Fruit fly (Drosophila melanogaster): Measurements from ENCODE around the gene Usp30.

- TF ChIP-seq Hr4 (GFP tag; optimal IDR thresholded peaks at IDR 0.05) (no peak), Eip75B (GFP tag; optimal IDR thresholded peaks at IDR 0.05) (no peak), Sox14 (GFP tag; optimal IDR thresholded peaks at IDR 0.05) (no peak), CG4318 (GFP tag; optimal IDR thresholded peaks at IDR 0.05) (no peak), pdm3 (GFP tag; optimal IDR thresholded peaks at IDR 0.05) (no peak), salr (GFP tag; optimal IDR thresholded peaks at IDR 0.05) (no peak), CG34406 (GFP tag; optimal IDR thresholded peaks at IDR 0.05) (no peak), CG8319 (GFP tag; optimal IDR thresholded peaks at IDR 0.05) (no peak), Met (GFP tag; optimal IDR thresholded peaks at IDR 0.05) (no peak), fd59A (GFP tag; optimal IDR thresholded peaks at IDR 0.05) (no peak), CG6808 (GFP tag; optimal IDR thresholded peaks at IDR 0.05) (no peak)
Observed at dm6 chrX:5892512-5892911, 12.9 kb upstream of the Usp30 start.
